Fruit fly (Drosophila melanogaster) whole organism, embryonic: ENCODE data around the gene Ldsdh1.

Experiments
- Ada2b ChIP-seq: fragments of 200-800 bp; sonication (Bioruptor generic); IDR thresholded peaks from 2 replicates; pipeline ENCODE4 v1.3.6; 2022; ENCODE audit warnings: missing biosample characterization, missing genetic modification characterization
- Atf-2 ChIP-seq: fragments of 200-800 bp; sonication (Bioruptor generic); optimal IDR thresholded peaks from 2 replicates; lab custom pipeline; 2016; ENCODE audit warnings: missing biosample characterization, missing genetic modification characterization
- CG11398 ChIP-seq: fragments of 200-800 bp; sonication (Bioruptor generic); optimal IDR thresholded peaks from 2 replicates; lab custom pipeline; 2016; ENCODE audit warnings: missing biosample characterization, missing genetic modification characterization
- CG12942 ChIP-seq: fragments of 200-800 bp; sonication (Bioruptor generic); optimal IDR thresholded peaks from 3 replicates; lab custom pipeline; 2016; ENCODE audit warnings: missing biosample characterization, missing genetic modification characterization
- CG13894 ChIP-seq: fragments of 200-800 bp; sonication (Bioruptor generic); optimal IDR thresholded peaks from 3 replicates; lab custom pipeline; 2018; ENCODE audit warnings: missing biosample characterization, mild to moderate bottlenecking, missing genetic modification characterization, moderate library complexity
- CG1647 ChIP-seq: fragments of 200-800 bp; sonication (Bioruptor generic); optimal IDR thresholded peaks from 3 replicates; lab custom pipeline; 2016; ENCODE audit warnings: missing biosample characterization, missing genetic modification characterization
- CG16863 ChIP-seq: fragments of 200-800 bp; sonication (Bioruptor generic); optimal IDR thresholded peaks from 3 replicates; lab custom pipeline; 2016; ENCODE audit warnings: missing biosample characterization, missing genetic modification characterization
- CG2889 ChIP-seq: fragments of 200-800 bp; sonication (Bioruptor generic); IDR thresholded peaks from 3 replicates; pipeline ENCODE4 v1.3.6; 2022; ENCODE audit warnings: missing biosample characterization, missing genetic modification characterization
- CG31388 ChIP-seq: fragments of 200-800 bp; sonication (Bioruptor generic); optimal IDR thresholded peaks from 2 replicates; lab custom pipeline; 2016; ENCODE audit warnings: missing biosample characterization, missing genetic modification characterization
- CG3163 ChIP-seq: fragments of 200-800 bp; sonication (Bioruptor generic); optimal IDR thresholded peaks from 3 replicates; lab custom pipeline; 2016; ENCODE audit warnings: missing biosample characterization, missing genetic modification characterization
- CG4360 ChIP-seq: fragments of 200-800 bp; sonication (Bioruptor generic); IDR thresholded peaks from 2 replicates; pipeline ENCODE4 v1.3.6; 2022; ENCODE audit warnings: missing biosample characterization, missing genetic modification characterization
- CG4854 ChIP-seq: fragments of 200-800 bp; sonication (Bioruptor generic); optimal IDR thresholded peaks from 2 replicates; lab custom pipeline; 2016; ENCODE audit warnings: missing biosample characterization, missing genetic modification characterization, inconsistent platforms
- CG6683 ChIP-seq: fragments of 200-800 bp; sonication (Bioruptor generic); optimal IDR thresholded peaks from 2 replicates; lab custom pipeline; 2017; ENCODE audit warnings: missing biosample characterization, mild to moderate bottlenecking, missing genetic modification characterization, missing genetic modification reagents
- CG6765 ChIP-seq: fragments of 200-800 bp; sonication (Bioruptor generic); optimal IDR thresholded peaks from 3 replicates; lab custom pipeline; 2017; ENCODE audit warnings: missing biosample characterization, mild to moderate bottlenecking, missing genetic modification characterization
- CG6813 ChIP-seq: fragments of 200-800 bp; sonication (Bioruptor generic); optimal IDR thresholded peaks from 2 replicates; lab custom pipeline; 2017; ENCODE audit warnings: missing biosample characterization, missing genetic modification characterization, mild to moderate bottlenecking, moderate library complexity, missing genetic modification reagents
- CG7987 ChIP-seq: fragments of 200-800 bp; sonication (Bioruptor generic); optimal IDR thresholded peaks from 2 replicates; lab custom pipeline; 2018; ENCODE audit warnings: missing biosample characterization, mild to moderate bottlenecking, missing genetic modification characterization, moderate library complexity
- CG8089 ChIP-seq: fragments of 200-800 bp; sonication (Bioruptor generic); optimal IDR thresholded peaks from 3 replicates; lab custom pipeline; 2016; ENCODE audit warnings: missing biosample characterization, missing genetic modification characterization
- CG8765 ChIP-seq: fragments of 200-800 bp; sonication (Bioruptor generic); IDR thresholded peaks from 2 replicates; pipeline ENCODE4 v1.3.6; 2022; ENCODE audit warnings: missing biosample characterization, missing genetic modification characterization
- CG8944 ChIP-seq: fragments of 200-800 bp; sonication (Bioruptor generic); optimal IDR thresholded peaks from 3 replicates; lab custom pipeline; 2016; ENCODE audit warnings: missing biosample characterization, missing genetic modification characterization
- CG9876 ChIP-seq: fragments of 200-800 bp; sonication (Bioruptor generic); optimal IDR thresholded peaks from 2 replicates; lab custom pipeline; 2016; ENCODE audit warnings: missing biosample characterization, missing genetic modification characterization
- CoRest ChIP-seq: fragments of 200-800 bp; sonication (Bioruptor generic); optimal IDR thresholded peaks from 3 replicates; lab custom pipeline; 2018; ENCODE audit warnings: missing biosample characterization, mild to moderate bottlenecking, missing genetic modification characterization, moderate library complexity
- D19A ChIP-seq: fragments of 200-800 bp; optimal IDR thresholded peaks from 3 replicates; lab custom pipeline; 2019; ENCODE audit warnings: missing biosample characterization, mild to moderate bottlenecking, missing genetic modification characterization, moderate library complexity
- Dip3 ChIP-seq: fragments of 200-800 bp; sonication (Bioruptor generic); optimal IDR thresholded peaks from 3 replicates; lab custom pipeline; 2016; ENCODE audit warnings: missing biosample characterization, missing genetic modification characterization
- Dll ChIP-seq: fragments of 200-800 bp; sonication (Bioruptor generic); IDR thresholded peaks from 4 replicates; pipeline ENCODE4 v1.3.6; 2022; ENCODE audit warnings: missing biosample characterization, missing genetic modification characterization; ENCODE audit not compliant: partially characterized antibody
- Gsc ChIP-seq: fragments of 200-800 bp; sonication (Bioruptor generic); IDR thresholded peaks from 2 replicates; pipeline ENCODE4 v1.3.6; 2022; ENCODE audit warnings: missing biosample characterization, missing genetic modification characterization
- Hand ChIP-seq: fragments of 200-800 bp; sonication (Bioruptor generic); optimal IDR thresholded peaks from 2 replicates; lab custom pipeline; 2017; ENCODE audit warnings: mild to moderate bottlenecking, missing biosample characterization, missing genetic modification reagents, missing genetic modification characterization
- NK7.1 ChIP-seq: fragments of 200-800 bp; sonication (Bioruptor generic); optimal IDR thresholded peaks from 3 replicates; lab custom pipeline; 2016; ENCODE audit warnings: missing biosample characterization, missing genetic modification characterization
- Nf-YA ChIP-seq: fragments of 200-800 bp; sonication (Bioruptor generic); IDR thresholded peaks from 2 replicates; pipeline ENCODE4 v1.3.6; 2022; ENCODE audit warnings: missing biosample characterization, missing genetic modification characterization
- Opbp ChIP-seq: fragments of 200-800 bp; sonication (Bioruptor generic); IDR thresholded peaks from 3 replicates; pipeline ENCODE4 v1.3.6; 2022; ENCODE audit warnings: missing biosample characterization, missing genetic modification characterization; ENCODE audit not compliant: partially characterized antibody
- Ptx1 ChIP-seq: fragments of 200-800 bp; sonication (Bioruptor generic); IDR thresholded peaks from 2 replicates; pipeline ENCODE4 v1.3.6; 2022; ENCODE audit warnings: missing biosample characterization, missing genetic modification characterization
- Stat92E ChIP-seq, 3 experiments: fragments of >200 bp in 2 of 3; fragments of 200-800 bp in 1 of 3; sonication (Bioruptor generic) in 1 of 3; optimal IDR thresholded peaks; 2 replicates each; lab custom pipeline; 2017 to 2019; ENCODE audit warnings: missing biosample characterization in 3 of 3, missing genetic modification characterization in 3 of 3, mild to moderate bottlenecking in 1 of 3, moderate library complexity in 1 of 3
- Tbp ChIP-seq: fragments of >200 bp; optimal IDR thresholded peaks from 2 replicates; lab custom pipeline; 2018; ENCODE audit warnings: missing biosample characterization, missing genetic modification characterization
- aop ChIP-seq: fragments of 200-800 bp; sonication (Bioruptor generic); IDR thresholded peaks from 2 replicates; pipeline ENCODE4 v1.3.6; 2022; ENCODE audit warnings: missing biosample characterization, missing genetic modification characterization
- ase ChIP-seq: fragments of 200-800 bp; sonication (Bioruptor generic); IDR thresholded peaks from 3 replicates; pipeline ENCODE4 v1.3.6; 2022; ENCODE audit warnings: missing biosample characterization, missing genetic modification characterization
- bbx ChIP-seq: fragments of 200-800 bp; sonication (Bioruptor generic); IDR thresholded peaks from 2 replicates; pipeline ENCODE4 v1.3.6; 2022; ENCODE audit warnings: missing biosample characterization, missing genetic modification characterization; ENCODE audit not compliant: partially characterized antibody
- emc ChIP-seq: fragments of 200-800 bp; sonication (Bioruptor generic); optimal IDR thresholded peaks from 2 replicates; lab custom pipeline; 2016; ENCODE audit warnings: missing biosample characterization, missing genetic modification characterization
- exex ChIP-seq: fragments of 200-800 bp; sonication (Bioruptor generic); optimal IDR thresholded peaks from 4 replicates; lab custom pipeline; 2018; ENCODE audit warnings: missing biosample characterization, mild to moderate bottlenecking, missing genetic modification characterization, moderate library complexity
- fd102C ChIP-seq: fragments of 200-800 bp; sonication (Bioruptor generic); optimal IDR thresholded peaks from 2 replicates; lab custom pipeline; 2018; ENCODE audit warnings: missing biosample characterization, mild to moderate bottlenecking, missing genetic modification characterization, moderate library complexity
- fd3F ChIP-seq: fragments of 200-800 bp; sonication (Bioruptor generic); optimal IDR thresholded peaks from 2 replicates; lab custom pipeline; 2018; ENCODE audit warnings: missing biosample characterization, mild to moderate bottlenecking, missing genetic modification characterization, moderate library complexity
- hth ChIP-seq: fragments of >200 bp; optimal IDR thresholded peaks from 2 replicates; lab custom pipeline; 2017; ENCODE audit warnings: inconsistent platforms
- mld ChIP-seq: fragments of 200-800 bp; sonication (Bioruptor generic); IDR thresholded peaks from 3 replicates; pipeline ENCODE4 v1.3.6; 2022; ENCODE audit warnings: missing biosample characterization, missing genetic modification characterization; ENCODE audit not compliant: partially characterized antibody
- nerfin-1 ChIP-seq: fragments of 200-800 bp; sonication (Bioruptor generic); optimal IDR thresholded peaks from 3 replicates; lab custom pipeline; 2019; ENCODE audit warnings: missing biosample characterization, mild to moderate bottlenecking, missing genetic modification characterization, moderate library complexity
- scrt ChIP-seq: fragments of 200-800 bp; sonication (Bioruptor generic); optimal IDR thresholded peaks from 2 replicates; lab custom pipeline; 2018; ENCODE audit warnings: missing biosample characterization, mild to moderate bottlenecking, missing genetic modification characterization, moderate library complexity
- shn ChIP-seq: fragments of 200-800 bp; sonication (Bioruptor generic); optimal IDR thresholded peaks from 3 replicates; lab custom pipeline; 2016; ENCODE audit warnings: missing biosample characterization, missing genetic modification characterization
- stwl ChIP-seq: fragments of 200-800 bp; sonication (Bioruptor generic); optimal IDR thresholded peaks from 3 replicates; lab custom pipeline; 2018; ENCODE audit warnings: missing biosample characterization, mild to moderate bottlenecking, missing genetic modification characterization, moderate library complexity
- trh ChIP-seq: fragments of 200-800 bp; sonication (Bioruptor generic); optimal IDR thresholded peaks from 2 replicates; lab custom pipeline; 2016; ENCODE audit warnings: missing biosample characterization, missing genetic modification characterization
- twi ChIP-seq: fragments of 200-800 bp; optimal IDR thresholded peaks from 2 replicates; lab custom pipeline; 2019; ENCODE audit warnings: missing biosample characterization, mild to moderate bottlenecking, missing genetic modification characterization, moderate library complexity
- vnd ChIP-seq: fragments of 200-800 bp; sonication (Bioruptor generic); IDR thresholded peaks from 3 replicates; pipeline ENCODE4 v1.3.6; 2022; ENCODE audit warnings: missing biosample characterization, missing genetic modification characterization; ENCODE audit not compliant: partially characterized antibody
- wek ChIP-seq: fragments of 200-800 bp; sonication (Bioruptor generic); optimal IDR thresholded peaks from 3 replicates; lab custom pipeline; 2018; ENCODE audit warnings: missing biosample characterization, mild to moderate bottlenecking, missing genetic modification characterization, moderate library complexity

Ldsdh1 gene

dm6 chrX:8114476-8115342, 33.3 kb upstream of the Ldsdh1 start (continued):
- TF ChIP-seq Ada2b (GFP tag; lab: Robert Waterston, UW): peak; percentile 52
- no peak for TF ChIP-seq nerfin-1 (tag; lab: Kevin White, UChicago)
- TF ChIP-seq CG4360: peak; percentile 31; the same call in 1 of the 2 replicates
- TF ChIP-seq Hand: peak; percentile 63
- peak; percentile 48 for TF ChIP-seq CG6813 (GFP tag; lab: Kevin White, UChicago)
- TF ChIP-seq Dip3 (GFP tag; lab: Kevin White, UChicago): peak; percentile 47
- no peak for TF ChIP-seq ase (GFP tag; lab: Robert Waterston, UW)
- no peak for TF ChIP-seq Dll
- peak; percentile 15 for TF ChIP-seq CG4854 (GFP tag; lab: Kevin White, UChicago)
- TF ChIP-seq CoRest (tag; lab: Kevin White, UChicago): peak; percentile 73
- no peak for TF ChIP-seq shn (GFP tag; lab: Kevin White, UChicago)
- TF ChIP-seq exex: peak; percentile 24
- peak; percentile 20 for TF ChIP-seq CG3163 (GFP tag; lab: Kevin White, UChicago)
- peak; percentile 13 for TF ChIP-seq CG31388 (GFP tag; lab: Kevin White, UChicago)
- TF ChIP-seq NK7.1 (GFP tag; lab: Kevin White, UChicago): peak; percentile 30
- TF ChIP-seq vnd (GFP tag; lab: Robert Waterston, UW): no peak
- no peak for TF ChIP-seq CG9876
- no peak for TF ChIP-seq hth
- no peak for TF ChIP-seq CG11398 (GFP tag; lab: Kevin White, UChicago)
- no peak for TF ChIP-seq bbx
- no peak for TF ChIP-seq Gsc
- no peak for TF ChIP-seq mld (GFP tag; lab: Robert Waterston, UW)
- TF ChIP-seq Ptx1 (GFP tag; lab: Robert Waterston, UW): peak; percentile 51; the same call in 1 of the 2 replicates
- peak; percentile 31 for TF ChIP-seq emc
- TF ChIP-seq CG8944 (GFP tag; lab: Kevin White, UChicago): peak; percentile 14
- TF ChIP-seq scrt (GFP tag; lab: Kevin White, UChicago): peak; percentile 11
- TF ChIP-seq fd3F (GFP tag; lab: Kevin White, UChicago): peak; percentile 52
- peak; percentile 49 for TF ChIP-seq CG16863 (GFP tag; lab: Kevin White, UChicago)
- peak; percentile 25 for TF ChIP-seq Atf-2 (GFP tag; lab: Kevin White, UChicago)
- TF ChIP-seq wek (GFP tag; lab: Kevin White, UChicago): no peak
- TF ChIP-seq Nf-YA (GFP tag; lab: Robert Waterston, UW): no peak
- TF ChIP-seq CG7987 (GFP tag; lab: Kevin White, UChicago): no peak
- peak; percentile 36; the same call in 1 of the 3 replicates for TF ChIP-seq CG2889 (GFP tag; lab: Robert Waterston, UW)
- no peak for TF ChIP-seq stwl
- no peak for TF ChIP-seq aop (GFP tag; lab: Robert Waterston, UW)
- TF ChIP-seq CG8089 (GFP tag; lab: Kevin White, UChicago): no peak
- no peak for TF ChIP-seq Tbp (GFP tag; lab: Kevin White, UChicago)
- peak; percentile 10 for TF ChIP-seq twi
- TF ChIP-seq CG6765 (GFP tag; lab: Kevin White, UChicago): peak; percentile 77
- TF ChIP-seq Stat92E (GFP tag; optimal IDR thresholded peaks at IDR 0.05; lab: Kevin White, UChicago): no peak
- TF ChIP-seq trh (GFP tag; lab: Kevin White, UChicago): no peak
- no peak for TF ChIP-seq CG8765
- TF ChIP-seq Opbp (GFP tag; lab: Robert Waterston, UW): no peak
- no peak for TF ChIP-seq fd102C
- no peak for TF ChIP-seq CG6683 (GFP tag; lab: Kevin White, UChicago)
- TF ChIP-seq CG13894 (tag; lab: Kevin White, UChicago): peak; percentile 64
- no peak for TF ChIP-seq CG12942 (GFP tag; lab: Kevin White, UChicago)
- no peak for TF ChIP-seq CG1647 (GFP tag; lab: Kevin White, UChicago)
- TF ChIP-seq D19A (tag; lab: Kevin White, UChicago): peak; percentile 47
